Fruit fly (Drosophila melanogaster) whole organism: ENCODE data around the gene NimC4.

Experiments used
- Dll ChIP-seq: fragments of >200 bp; optimal IDR thresholded peaks from 2 replicates; lab custom pipeline; 2017
- EcR ChIP-seq, 2 experiments: fragments of >200 bp; optimal IDR thresholded peaks; 2 replicates each; lab custom pipeline; 2017; ENCODE audit warnings: missing biosample characterization in 2 of 2, missing genetic modification characterization in 2 of 2, missing genetic modification reagents in 2 of 2
- pan ChIP-seq: fragments of >200 bp; optimal IDR thresholded peaks from 2 replicates; lab custom pipeline; 2017
- psq ChIP-seq: fragments of >200 bp; optimal IDR thresholded peaks from 2 replicates; lab custom pipeline; 2017
- usp ChIP-seq: fragments of >200 bp; optimal IDR thresholded peaks from 2 replicates; lab custom pipeline; 2017; ENCODE audit warnings: missing biosample characterization, missing genetic modification characterization, mixed read lengths

DNA sequence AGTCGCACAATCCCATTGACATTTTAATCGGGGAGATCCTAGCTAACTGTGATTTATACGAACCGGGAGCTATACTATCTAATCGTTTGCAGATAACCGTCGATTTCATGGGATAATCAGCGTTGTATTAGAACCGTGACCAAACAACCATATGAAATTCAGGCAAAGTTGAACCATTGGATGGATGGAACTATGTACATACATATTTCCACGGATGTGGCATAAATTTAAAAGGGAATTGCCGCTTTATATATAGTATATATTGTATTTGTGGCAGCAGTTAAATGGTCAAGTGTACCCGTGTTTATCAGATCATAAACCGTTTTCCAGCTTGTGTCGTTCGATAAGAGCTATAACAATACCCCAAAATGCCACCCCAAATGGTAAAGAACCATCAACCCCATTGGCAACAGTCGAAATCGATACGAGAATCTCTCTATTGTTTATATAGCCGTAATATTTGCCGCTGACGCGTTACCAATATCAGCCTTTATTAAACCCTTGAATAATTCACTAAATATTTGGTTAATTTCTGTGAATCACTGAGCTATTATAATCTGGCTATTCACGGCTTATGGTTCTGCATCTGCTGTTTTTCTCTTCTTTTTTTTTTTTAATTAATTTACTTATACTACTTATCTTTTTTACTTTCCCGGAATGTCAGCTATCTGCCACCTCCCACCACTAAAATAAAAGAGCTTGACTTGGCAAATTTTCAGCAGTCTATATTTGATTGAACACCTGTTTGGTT lies 34.9 kb upstream of the NimC4 start, which contains the start of gene bgm:
- TF ChIP-seq Dll (lab: Kevin White, UChicago) (no peak), pan (lab: Kevin White, UChicago) (no peak), EcR (GFP tag; optimal IDR thresholded peaks at IDR 0.05; lab: Kevin White, UChicago) (no peak), usp (no peak), psq (lab: Kevin White, UChicago) (no peak)
